Worm (Caenorhabditis elegans) whole organism, young adult: ENCODE data around the gene F20B6.6.

ENCODE experiments used
- C06A6.2 ChIP-seq: fragments of 200-800 bp; sonication (Bioruptor generic); conservative IDR thresholded peaks from 2 replicates; pipeline ENCODE4 v1.3.6; 2022; ENCODE audit warnings: missing genetic modification characterization, missing compliant biosample characterization
- C17E4.6 ChIP-seq: fragments of 200-800 bp; sonication (Bioruptor generic); IDR thresholded peaks from 2 replicates; pipeline ENCODE4 v1.3.6; 2022; ENCODE audit warnings: missing genetic modification reagents, missing genetic modification characterization, missing compliant biosample characterization
- F10E7.11 ChIP-seq: sonication (generic microtip); optimal IDR thresholded peaks from 2 replicates; lab custom pipeline; 2017; ENCODE audit warnings: mild to moderate bottlenecking, missing genetic modification characterization, moderate library complexity, missing compliant biosample characterization
- F57C9.4 ChIP-seq: sonication (generic microtip); optimal IDR thresholded peaks from 2 replicates; lab custom pipeline; 2017; ENCODE audit warnings: mild to moderate bottlenecking, missing genetic modification characterization, missing compliant biosample characterization
- ZK185.1 ChIP-seq: sonication (generic microtip); optimal IDR thresholded peaks from 2 replicates; lab custom pipeline; 2016; ENCODE audit warnings: mild to moderate bottlenecking, missing genetic modification characterization, missing compliant biosample characterization; ENCODE audit not compliant: poor library complexity, severe bottlenecking
- ama-1 ChIP-seq, 3 experiments: fragments of 150-350 bp in 1 of 3; sonication (generic microtip) in 2 of 3; optimal IDR thresholded peaks; 2 replicates each; lab custom pipeline; 2014 to 2018; ENCODE audit warnings: missing biosample characterization in 2 of 3, missing genetic modification characterization in 2 of 3, missing genetic modification reagents in 2 of 3
- ccch-3 ChIP-seq: fragments of 200-800 bp; sonication (Bioruptor generic); optimal IDR thresholded peaks from 2 replicates; lab custom pipeline; 2018; ENCODE audit warnings: mild to moderate bottlenecking, missing genetic modification characterization, missing compliant biosample characterization
- cebp-1 ChIP-seq, 2 experiments: fragments of 200-800 bp in 1 of 2; sonication (Bioruptor generic) in 1 of 2; sonication (generic microtip) in 1 of 2; IDR thresholded peaks in 1 of 2; optimal IDR thresholded peaks in 1 of 2; 2 replicates each; pipeline versions ENCODE4 v1.3.6 to Lab custom; 2017 to 2022; ENCODE audit warnings: missing compliant biosample characterization in 2 of 2, missing genetic modification characterization in 2 of 2, mild to moderate bottlenecking in 1 of 2, missing genetic modification reagents in 1 of 2, moderate library complexity in 1 of 2
- ekl-4 ChIP-seq: fragments of 200-800 bp; sonication (Bioruptor generic); IDR thresholded peaks from 2 replicates; pipeline ENCODE4 v1.3.6; 2022; ENCODE audit warnings: missing genetic modification reagents, missing genetic modification characterization, missing compliant biosample characterization
- hrde-1 ChIP-seq: sonication (generic microtip); optimal IDR thresholded peaks from 2 replicates; lab custom pipeline; 2016; ENCODE audit warnings: missing genetic modification characterization, mild to moderate bottlenecking, missing compliant biosample characterization, moderate library complexity, missing genotype, missing genetic modification reagents, borderline replicate concordance
- let-526 ChIP-seq: fragments of 200-800 bp; sonication (Bioruptor generic); IDR thresholded peaks from 2 replicates; pipeline ENCODE4 v1.3.6; 2022; ENCODE audit warnings: missing genetic modification reagents, missing genetic modification characterization, missing compliant biosample characterization
- mcd-1 ChIP-seq: fragments of 200-800 bp; sonication (Bioruptor generic); IDR thresholded peaks from 2 replicates; pipeline ENCODE4 v1.3.6; 2022; ENCODE audit warnings: missing genetic modification reagents, missing genetic modification characterization, missing compliant biosample characterization
- tbx-9 ChIP-seq: sonication (generic microtip); optimal IDR thresholded peaks from 2 replicates; lab custom pipeline; 2016; ENCODE audit warnings: borderline replicate concordance, missing genetic modification characterization, inconsistent platforms, missing compliant biosample characterization
- unc-62 ChIP-seq: fragments of 150-350 bp; optimal IDR thresholded peaks from 2 replicates; lab custom pipeline; 2014; ENCODE audit warnings: missing biosample characterization, missing genetic modification reagents, missing genetic modification characterization

DNA sequence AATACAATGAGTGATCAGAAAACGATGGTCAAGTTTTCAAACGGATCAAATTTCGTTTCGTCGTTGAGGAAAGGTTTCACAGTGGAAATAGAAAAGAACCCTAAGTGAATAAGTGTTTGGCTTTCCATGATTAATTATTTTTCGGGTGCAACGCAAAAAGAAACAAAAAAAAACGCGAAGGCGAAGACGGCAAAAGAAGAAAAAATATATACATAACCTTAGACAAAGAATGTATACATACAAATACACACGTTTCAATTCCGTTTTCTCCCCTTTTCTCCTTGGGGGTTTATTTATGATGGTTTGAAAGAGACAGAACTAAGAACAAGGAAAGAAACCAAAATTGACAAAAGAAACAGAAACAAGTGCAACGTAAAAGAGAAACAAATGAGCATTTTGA lies 40.1 kb downstream of the F20B6.6 start:
- no peak for TF ChIP-seq hrde-1 (tag; lab: Kevin White, UChicago)
- TF ChIP-seq C06A6.2: no peak
- no peak for TF ChIP-seq ZK185.1 (tag; lab: Kevin White, UChicago)
- TF ChIP-seq F57C9.4 (tag; lab: Kevin White, UChicago): no peak
- TF ChIP-seq let-526 (GFP tag; lab: Robert Waterston, UW): no peak
- TF ChIP-seq F10E7.11 (tag; lab: Kevin White, UChicago): no peak
- TF ChIP-seq ccch-3 (GFP tag; lab: Kevin White, UChicago): no peak
- no peak for TF ChIP-seq C17E4.6 (GFP tag; lab: Robert Waterston, UW)
- TF ChIP-seq ekl-4 (GFP tag; lab: Robert Waterston, UW): no peak
- TF ChIP-seq tbx-9 (tag; lab: Kevin White, UChicago): no peak
- no peak for TF ChIP-seq mcd-1 (GFP tag; lab: Robert Waterston, UW)
- no peak for TF ChIP-seq unc-62
- TF ChIP-seq ama-1 (optimal IDR thresholded peaks at IDR 0.05; lab: Kevin White, UChicago): no peak
- no peak for TF ChIP-seq ama-1 (GFP tag; optimal IDR thresholded peaks at IDR 0.05; lab: Kevin White, UChicago)
- TF ChIP-seq cebp-1 (GFP tag; IDR thresholded peaks at IDR 0.05; lab: Robert Waterston, UW): no peak
- no peak for TF ChIP-seq cebp-1 (tag; optimal IDR thresholded peaks at IDR 0.05; lab: Kevin White, UChicago)
